Worm (Caenorhabditis elegans) whole organism, L1 larva: ENCODE measurements around the gene C34C12.6.

Experiments
- ama-1 ChIP-seq: fragments of 150-350 bp; optimal IDR thresholded peaks from 2 replicates; lab custom pipeline; 2014
- blmp-1 ChIP-seq: fragments of 150-350 bp; optimal IDR thresholded peaks from 2 replicates; lab custom pipeline; 2014; ENCODE audit warnings: missing biosample characterization, missing genetic modification characterization
- ces-1 ChIP-seq: fragments of 150-350 bp; optimal IDR thresholded peaks from 2 replicates; lab custom pipeline; 2014; ENCODE audit warnings: missing biosample characterization, missing genetic modification reagents, missing genetic modification characterization
- efl-1 ChIP-seq, 4 experiments: fragments of 150-350 bp; optimal IDR thresholded peaks in 3 of 4; peaks in 1 of 4; 1 replicate in 1 of 4; 2 replicates in 3 of 4; lab custom pipeline; 2014; ENCODE audit warnings: missing biosample characterization in 2 of 4, missing genetic modification characterization in 2 of 4, missing genetic modification reagents in 2 of 4
- egl-27 ChIP-seq, 2 experiments: fragments of 150-350 bp in 1 of 2; sonication (generic microtip); optimal IDR thresholded peaks; 3 replicates each; lab custom pipeline; 2017 to 2018; ENCODE audit warnings: missing biosample characterization in 2 of 2, missing genetic modification characterization in 2 of 2, missing genetic modification reagents in 2 of 2
- fkh-10 ChIP-seq: sonication (generic microtip); optimal IDR thresholded peaks from 2 replicates; lab custom pipeline; 2017; ENCODE audit warnings: missing biosample characterization, missing genetic modification reagents, missing genetic modification characterization
- lin-13 ChIP-seq: fragments of 150-350 bp; optimal IDR thresholded peaks from 2 replicates; lab custom pipeline; 2014; ENCODE audit warnings: missing biosample characterization, missing genetic modification reagents, missing genetic modification characterization
- lir-3 ChIP-seq: sonication (generic microtip); optimal IDR thresholded peaks from 2 replicates; lab custom pipeline; 2016; ENCODE audit warnings: mild to moderate bottlenecking, missing genetic modification characterization, moderate library complexity, missing compliant biosample characterization; ENCODE audit not compliant: poor library complexity
- nhr-11 ChIP-seq: fragments of 150-350 bp; optimal IDR thresholded peaks from 2 replicates; lab custom pipeline; 2014; ENCODE audit warnings: missing biosample characterization, missing genetic modification characterization
- pqm-1 ChIP-seq: sonication (generic microtip); optimal IDR thresholded peaks from 3 replicates; lab custom pipeline; 2017; ENCODE audit warnings: missing biosample characterization, missing genetic modification characterization
- sptf-1 ChIP-seq: fragments of 150-350 bp; optimal IDR thresholded peaks from 2 replicates; lab custom pipeline; 2014; ENCODE audit warnings: missing biosample characterization, missing genetic modification characterization

DNA sequence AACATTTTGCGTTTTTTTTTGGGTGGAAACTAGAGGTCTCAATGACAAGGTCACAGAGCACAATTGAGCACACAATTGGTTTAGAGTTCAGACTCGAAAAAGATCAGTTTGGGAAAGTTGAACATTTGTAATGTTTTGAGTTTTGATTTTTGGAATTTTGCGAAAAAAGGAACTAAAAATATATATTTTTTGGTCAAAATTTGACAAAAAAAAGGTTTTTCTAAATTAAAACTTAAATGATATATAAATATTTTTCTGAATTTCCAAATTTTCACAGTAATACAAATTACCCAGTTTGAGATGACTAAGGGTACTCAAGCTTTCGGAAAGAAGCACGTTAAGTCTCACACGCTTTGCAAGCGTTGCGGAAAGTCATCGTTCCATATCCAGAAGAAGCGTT is 46.0 kb downstream of the C34C12.6 start, which contains the start of gene rpl-37:
- TF ChIP-seq efl-1 (optimal IDR thresholded peaks at IDR 0.05; lab: Kevin White, UChicago) (no peak), efl-1 (GFP tag; optimal IDR thresholded peaks at IDR 0.05 in 1 of 2; lab: Kevin White, UChicago) (no peak), blmp-1 (tag; lab: Kevin White, UChicago) (no peak), ces-1 (no peak), lin-13 (no peak), lir-3 (tag; lab: Kevin White, UChicago) (no peak), pqm-1 (tag; lab: Kevin White, UChicago) (no peak), egl-27 (tag; optimal IDR thresholded peaks at IDR 0.05; lab: Kevin White, UChicago) (no peak), nhr-11 (tag; lab: Kevin White, UChicago) (no peak), sptf-1 (tag; lab: Kevin White, UChicago) (no peak), fkh-10 (no peak), ama-1 (lab: Kevin White, UChicago) (no peak)
